Worm (Caenorhabditis elegans): Measurements from ENCODE around the gene srbc-5.

The srbc-5 gene

ce11 chrV:3284629-3285028 lies 24.5 kb downstream of the srbc-5 start, which contains the start of gene F35F10.5:
TSS of gene F35F10.5 (plus strand) at chrV:3284929.
- TF ChIP-seq W03F9.2 (tag; optimal IDR thresholded peaks at IDR 0.05) (no peak), dao-5 (tag; optimal IDR thresholded peaks at IDR 0.05) (no peak)

DNA sequence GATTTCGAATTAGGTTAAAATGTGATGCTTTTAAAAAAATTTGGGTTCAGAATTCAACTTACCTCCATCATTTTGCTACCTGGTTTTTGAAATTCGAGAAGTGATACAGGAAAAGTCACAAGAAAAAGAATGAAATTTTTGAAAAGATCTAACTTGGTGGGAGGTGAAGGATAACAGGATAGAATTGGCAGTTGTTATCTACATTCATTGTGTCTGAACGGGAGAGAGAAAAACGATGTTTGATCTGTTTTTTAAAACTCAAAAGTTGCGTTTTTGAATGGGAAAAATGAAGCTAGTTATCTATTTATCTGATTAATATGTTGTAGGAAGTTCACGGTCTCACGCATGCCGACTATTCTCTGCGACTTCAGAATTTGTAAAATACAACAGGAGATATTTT lies 27.2 kb downstream of the srbc-5 start, which contains the start of gene F35F10.7:
TSS of gene F35F10.7 (minus strand) at position 101 of the 400 bp plus-strand sequence.
- TF ChIP-seq W03F9.2 (tag; optimal IDR thresholded peaks at IDR 0.05) (no peak), dao-5 (tag; optimal IDR thresholded peaks at IDR 0.05) (no peak), him-1 (tag; optimal IDR thresholded peaks at IDR 0.05) (no peak)

DNA sequence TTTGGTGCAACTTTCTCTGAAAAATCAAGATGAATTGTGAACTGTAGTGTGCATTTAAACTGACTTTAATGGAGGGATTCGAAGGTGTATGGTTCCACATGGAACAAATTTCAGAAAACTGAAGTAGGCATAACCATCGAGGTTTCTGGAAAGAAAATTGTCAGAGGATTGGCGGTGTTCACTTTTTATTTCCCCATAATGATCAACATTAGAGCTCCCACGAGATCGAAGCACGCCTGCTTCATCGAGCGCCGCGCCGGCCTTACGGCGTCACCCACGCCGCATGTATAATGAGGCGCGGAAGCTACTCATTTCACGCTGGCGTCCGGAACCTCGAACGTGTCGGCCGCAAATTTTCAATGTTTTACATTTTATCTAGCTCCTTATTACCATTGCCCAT lies 28.0 kb downstream of the srbc-5 start:
- TF ChIP-seq dao-5 (tag; optimal IDR thresholded peaks at IDR 0.05) (no peak), him-1 (tag; optimal IDR thresholded peaks at IDR 0.05) (no peak), W03F9.2 (tag; optimal IDR thresholded peaks at IDR 0.05) (no peak)

ce11 chrV:3289267-3289666 lies 29.1 kb downstream of the srbc-5 start, which contains the start of gene F35F10.6:
TSS of gene F35F10.6 (minus strand) at chrV:3289367.
- TF ChIP-seq him-1 (tag; optimal IDR thresholded peaks at IDR 0.05): no peak
- TF ChIP-seq dao-5 (tag; optimal IDR thresholded peaks at IDR 0.05): no peak
- no peak for TF ChIP-seq W03F9.2 (tag; optimal IDR thresholded peaks at IDR 0.05)

DNA sequence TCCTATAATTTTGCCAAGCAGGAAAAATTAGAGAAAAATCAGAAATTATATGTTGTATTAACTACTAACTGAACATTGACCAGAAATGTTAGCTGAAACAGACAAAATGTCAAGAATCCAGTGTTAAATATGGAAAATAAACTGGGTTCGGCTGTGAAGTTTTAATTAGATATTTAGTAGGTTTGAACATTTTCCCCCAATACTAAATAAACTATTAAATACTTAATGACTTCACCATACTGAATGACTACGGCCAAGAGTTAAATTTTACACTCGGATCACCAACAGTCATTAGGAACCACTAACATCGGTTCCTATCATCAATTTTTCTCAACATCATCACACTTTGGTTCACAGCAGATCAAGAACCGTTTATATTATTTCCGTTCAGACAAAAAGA lies 35.2 kb downstream of the srbc-5 start:
- TF ChIP-seq him-1 (tag; optimal IDR thresholded peaks at IDR 0.05): no peak

DNA sequence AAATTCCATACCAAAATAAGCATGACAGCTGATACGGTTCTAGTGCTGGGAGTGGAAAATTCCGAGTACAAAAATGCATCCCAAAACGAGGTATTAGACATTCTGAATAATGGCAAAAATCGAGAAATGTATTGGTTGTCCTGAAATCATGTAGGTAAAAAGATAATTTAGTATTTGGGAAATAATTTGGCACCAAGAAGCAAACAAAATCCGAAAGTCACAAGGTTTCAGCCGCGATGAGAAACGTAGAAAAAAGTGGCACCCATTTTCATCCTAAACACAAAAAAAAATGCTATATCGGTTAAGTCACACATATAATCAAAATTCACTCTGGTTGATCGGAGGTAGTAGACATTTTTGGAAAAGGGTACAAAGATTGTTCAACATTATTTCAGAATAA lies 37.6 kb downstream of the srbc-5 start, which contains the start of gene srx-122:
TSS of gene srx-122 (minus strand) at position 101 of the 400 bp plus-strand sequence.
- no peak for TF ChIP-seq W03F9.2 (tag; optimal IDR thresholded peaks at IDR 0.05)
- no peak for TF ChIP-seq dao-5 (tag; optimal IDR thresholded peaks at IDR 0.05)
- no peak for TF ChIP-seq him-1 (tag; optimal IDR thresholded peaks at IDR 0.05)

ce11 chrV:3299437-3299836 lies 39.3 kb downstream of the srbc-5 start:
- TF ChIP-seq dao-5 (tag; optimal IDR thresholded peaks at IDR 0.05) (no peak), him-1 (tag; optimal IDR thresholded peaks at IDR 0.05) (no peak), W03F9.2 (tag; optimal IDR thresholded peaks at IDR 0.05) (no peak)

DNA sequence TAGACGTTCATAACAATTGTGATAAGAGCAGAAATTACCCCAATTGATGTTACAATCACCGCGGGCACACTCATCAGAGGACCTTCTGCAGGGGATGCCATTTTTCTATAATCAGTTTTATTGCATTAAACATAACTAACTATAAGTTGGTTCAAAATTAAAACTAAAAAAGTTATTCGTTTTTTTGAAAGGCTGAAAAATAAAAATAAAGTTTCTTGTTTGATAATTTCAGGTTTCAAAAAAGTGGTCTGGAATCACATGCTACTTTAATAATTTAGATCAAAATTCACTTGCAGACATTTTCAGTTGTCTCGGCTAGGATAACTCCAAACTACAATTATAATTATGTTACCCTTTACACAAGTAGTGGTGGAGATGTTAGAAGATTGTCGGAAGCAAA lies 41.7 kb downstream of the srbc-5 start, which contains the start of gene srbc-1:
TSS of gene srbc-1 (minus strand) at position 101 of the 400 bp plus-strand sequence.
- TF ChIP-seq W03F9.2 (tag; optimal IDR thresholded peaks at IDR 0.05) (no peak), him-1 (tag; optimal IDR thresholded peaks at IDR 0.05) (no peak), dao-5 (tag; optimal IDR thresholded peaks at IDR 0.05) (no peak)

ce11 chrV:3308169-3308568 lies 48.0 kb downstream of the srbc-5 start, which contains the start of gene srbc-3:
TSS of gene srbc-3 (plus strand) at chrV:3308469.
- no peak for TF ChIP-seq him-1 (tag; optimal IDR thresholded peaks at IDR 0.05)
- TF ChIP-seq dao-5 (tag; optimal IDR thresholded peaks at IDR 0.05): no peak
- no peak for TF ChIP-seq W03F9.2 (tag; optimal IDR thresholded peaks at IDR 0.05)
